Worm (Caenorhabditis elegans) whole organism, mixed stage, embryonic: ENCODE results near the gene marg-1.

ENCODE experiments used
- M03D4.4 ChIP-seq: sonication (generic microtip); optimal IDR thresholded peaks from 2 replicates; lab custom pipeline; 2017; ENCODE audit warnings: mild to moderate bottlenecking, missing genetic modification characterization, missing compliant biosample characterization
- bed-3 ChIP-seq: fragments of 200-800 bp; sonication (Bioruptor generic); optimal IDR thresholded peaks from 3 replicates; lab custom pipeline; 2018; ENCODE audit warnings: mild to moderate bottlenecking, missing genetic modification characterization, moderate library complexity, missing compliant biosample characterization
- blmp-1 ChIP-seq: fragments of 150-350 bp; optimal IDR thresholded peaks from 2 replicates; lab custom pipeline; 2014; ENCODE audit warnings: missing biosample characterization, missing genetic modification characterization
- ceh-39 ChIP-seq: fragments of 150-350 bp; optimal IDR thresholded peaks from 2 replicates; lab custom pipeline; 2014; ENCODE audit warnings: missing biosample characterization, missing genetic modification characterization
- ceh-43 ChIP-seq: fragments of 200-800 bp; sonication (Bioruptor generic); optimal IDR thresholded peaks from 2 replicates; lab custom pipeline; 2018; ENCODE audit warnings: mild to moderate bottlenecking, missing genetic modification characterization, moderate library complexity, missing compliant biosample characterization
- ceh-83 ChIP-seq: fragments of 200-800 bp; sonication (Bioruptor generic); optimal IDR thresholded peaks from 2 replicates; lab custom pipeline; 2018; ENCODE audit warnings: mild to moderate bottlenecking, missing genetic modification characterization, missing compliant biosample characterization
- ces-1 ChIP-seq: fragments of 150-350 bp; optimal IDR thresholded peaks from 2 replicates; lab custom pipeline; 2014; ENCODE audit warnings: missing biosample characterization, missing genetic modification reagents, missing genetic modification characterization
- cnd-1 ChIP-seq: fragments of 200-800 bp; sonication (Bioruptor generic); optimal IDR thresholded peaks from 2 replicates; lab custom pipeline; 2018; ENCODE audit warnings: mild to moderate bottlenecking, missing genetic modification characterization, missing compliant biosample characterization
- drap-1 ChIP-seq: fragments of 200-800 bp; sonication (Bioruptor generic); optimal IDR thresholded peaks from 3 replicates; lab custom pipeline; 2018; ENCODE audit warnings: mild to moderate bottlenecking, missing genetic modification characterization, missing compliant biosample characterization
- elt-1 ChIP-seq: sonication (generic microtip); optimal IDR thresholded peaks from 2 replicates; lab custom pipeline; 2017; ENCODE audit warnings: missing genetic modification characterization, mild to moderate bottlenecking, missing compliant biosample characterization, antibody characterized with exemption, moderate library complexity, borderline replicate concordance; ENCODE audit not compliant: insufficient read depth
- elt-3 ChIP-seq: fragments of 150-350 bp; optimal IDR thresholded peaks from 2 replicates; lab custom pipeline; 2014; ENCODE audit warnings: missing biosample characterization, missing genetic modification characterization
- flh-1 ChIP-seq: fragments of 200-800 bp; sonication (Bioruptor generic); optimal IDR thresholded peaks from 2 replicates; lab custom pipeline; 2018; ENCODE audit warnings: mild to moderate bottlenecking, missing genetic modification characterization, moderate library complexity, missing compliant biosample characterization
- ham-2 ChIP-seq: fragments of 200-800 bp; sonication (Bioruptor generic); optimal IDR thresholded peaks from 2 replicates; lab custom pipeline; 2018; ENCODE audit warnings: mild to moderate bottlenecking, missing genetic modification characterization, missing compliant biosample characterization
- hlh-1 ChIP-seq: fragments of 150-350 bp; optimal IDR thresholded peaks from 2 replicates; lab custom pipeline; 2014; ENCODE audit warnings: missing biosample characterization, missing genetic modification reagents, missing genetic modification characterization
- lin-13 ChIP-seq: fragments of 150-350 bp; optimal IDR thresholded peaks from 2 replicates; lab custom pipeline; 2014; ENCODE audit warnings: missing biosample characterization, missing genetic modification characterization
- lin-32 ChIP-seq: fragments of 200-800 bp; sonication (Bioruptor generic); optimal IDR thresholded peaks from 2 replicates; lab custom pipeline; 2018; ENCODE audit warnings: mild to moderate bottlenecking, missing genetic modification characterization, missing compliant biosample characterization
- lsy-2 ChIP-seq: fragments of 150-350 bp; optimal IDR thresholded peaks from 2 replicates; lab custom pipeline; 2014; ENCODE audit warnings: missing biosample characterization, missing genetic modification characterization
- mab-5 ChIP-seq: fragments of 150-350 bp; optimal IDR thresholded peaks from 2 replicates; lab custom pipeline; 2014; ENCODE audit warnings: missing biosample characterization, missing genetic modification characterization
- mep-1 ChIP-seq: fragments of 150-350 bp; optimal IDR thresholded peaks from 2 replicates; lab custom pipeline; 2017; ENCODE audit warnings: missing biosample characterization, missing genetic modification reagents, missing genetic modification characterization, inconsistent platforms
- mls-2 ChIP-seq: sonication (generic microtip); optimal IDR thresholded peaks from 2 replicates; lab custom pipeline; 2016; ENCODE audit warnings: mild to moderate bottlenecking, missing genetic modification characterization, moderate library complexity, missing compliant biosample characterization
- nhr-12 ChIP-seq: fragments of 150-350 bp; optimal IDR thresholded peaks from 2 replicates; lab custom pipeline; 2014; ENCODE audit warnings: missing biosample characterization, missing genetic modification characterization
- nhr-2 ChIP-seq: fragments of 150-350 bp; optimal IDR thresholded peaks from 2 replicates; lab custom pipeline; 2014; ENCODE audit warnings: missing biosample characterization, missing genetic modification characterization
- nhr-237 ChIP-seq: fragments of 150-350 bp; optimal IDR thresholded peaks from 2 replicates; lab custom pipeline; 2014; ENCODE audit warnings: missing biosample characterization, missing genetic modification characterization
- nhr-28 ChIP-seq: fragments of 150-350 bp; optimal IDR thresholded peaks from 2 replicates; lab custom pipeline; 2014; ENCODE audit warnings: missing biosample characterization, missing genetic modification characterization
- nhr-76 ChIP-seq: sonication (generic microtip); optimal IDR thresholded peaks from 2 replicates; lab custom pipeline; 2017; ENCODE audit warnings: missing biosample characterization, missing genetic modification characterization
- pha-4 ChIP-seq: fragments of 150-350 bp; optimal IDR thresholded peaks from 2 replicates; lab custom pipeline; 2018; ENCODE audit warnings: missing biosample characterization, missing genetic modification reagents, missing genetic modification characterization
- sem-2 ChIP-seq: fragments of 200-800 bp; sonication (Bioruptor generic); optimal IDR thresholded peaks from 2 replicates; lab custom pipeline; 2018; ENCODE audit warnings: mild to moderate bottlenecking, missing genetic modification characterization, missing compliant biosample characterization
- snpc-4 ChIP-seq: fragments of 150-350 bp; optimal IDR thresholded peaks from 2 replicates; lab custom pipeline; 2014; ENCODE audit warnings: missing biosample characterization, missing genetic modification characterization
- sptf-1 ChIP-seq: sonication (generic microtip); optimal IDR thresholded peaks from 2 replicates; lab custom pipeline; 2017; ENCODE audit warnings: mild to moderate bottlenecking, missing genetic modification characterization, moderate library complexity, missing compliant biosample characterization
- unc-120 ChIP-seq: sonication (generic microtip); optimal IDR thresholded peaks from 2 replicates; lab custom pipeline; 2017; ENCODE audit warnings: missing genetic modification characterization, missing compliant biosample characterization; ENCODE audit not compliant: poor library complexity, severe bottlenecking
- unc-39 ChIP-seq: fragments of 150-350 bp; optimal IDR thresholded peaks from 2 replicates; lab custom pipeline; 2014; ENCODE audit warnings: missing biosample characterization, missing genetic modification characterization
- unc-62 ChIP-seq: fragments of 150-350 bp; optimal IDR thresholded peaks from 2 replicates; lab custom pipeline; 2014; ENCODE audit warnings: missing biosample characterization, missing genetic modification reagents, missing genetic modification characterization
- zip-8 ChIP-seq: fragments of 150-350 bp; optimal IDR thresholded peaks from 2 replicates; lab custom pipeline; 2014; ENCODE audit warnings: missing biosample characterization, missing genetic modification characterization
- ztf-11 ChIP-seq: fragments of 150-350 bp; optimal IDR thresholded peaks from 2 replicates; lab custom pipeline; 2014; ENCODE audit warnings: missing biosample characterization, missing genetic modification characterization

The marg-1 gene

ce11 chrX:3791098-3791497 is 10.2 kb upstream of the marg-1 start:
- TF ChIP-seq bed-3 (GFP tag; lab: Kevin White, UChicago) (no peak), nhr-237 (tag; lab: Kevin White, UChicago) (no peak), drap-1 (no peak), sptf-1 (tag; lab: Kevin White, UChicago) (no peak), ceh-83 (GFP tag; lab: Kevin White, UChicago) (no peak), elt-3 (tag; lab: Kevin White, UChicago) (no peak), lin-13 (no peak), snpc-4 (tag; lab: Kevin White, UChicago) (no peak), flh-1 (no peak), ztf-11 (tag; lab: Kevin White, UChicago) (no peak), mls-2 (no peak), hlh-1 (no peak), nhr-2 (no peak), blmp-1 (tag; lab: Kevin White, UChicago) (no peak), nhr-76 (tag; lab: Kevin White, UChicago) (no peak), zip-8 (tag; lab: Kevin White, UChicago) (no peak), unc-120 (tag; lab: Kevin White, UChicago) (no peak), nhr-28 (no peak), nhr-12 (tag; lab: Kevin White, UChicago) (no peak), elt-1 (tag; lab: Kevin White, UChicago) (no peak)

ce11 chrX:3788483-3788882 is 7.5 kb upstream of the marg-1 start:
- TF ChIP-seq elt-1 (tag; lab: Kevin White, UChicago) (no peak), nhr-237 (tag; lab: Kevin White, UChicago) (peak; percentile 13)

- TF ChIP-seq sptf-1 (tag; lab: Kevin White, UChicago) (peak; percentile 41), ztf-11 (tag; lab: Kevin White, UChicago) (no peak), lsy-2 (tag; lab: Kevin White, UChicago) (no peak), blmp-1 (tag; lab: Kevin White, UChicago) (no peak), ham-2 (GFP tag; lab: Kevin White, UChicago) (peak; percentile 1), mep-1 (tag; lab: Kevin White, UChicago) (no peak), cnd-1 (tag; lab: Kevin White, UChicago) (no peak), unc-62 (peak; percentile 69), flh-1 (no peak), nhr-28 (no peak), ceh-83 (GFP tag; lab: Kevin White, UChicago) (no peak), ces-1 (GFP tag; lab: Kevin White, UChicago) (no peak), nhr-237 (tag; lab: Kevin White, UChicago) (no peak), pha-4 (no peak), ceh-39 (no peak), drap-1 (no peak), M03D4.4 (tag; lab: Kevin White, UChicago) (no peak), nhr-2 (peak; percentile 60), sem-2 (GFP tag; lab: Kevin White, UChicago) (no peak), nhr-12 (tag; lab: Kevin White, UChicago) (no peak), snpc-4 (tag; lab: Kevin White, UChicago) (no peak), hlh-1 (peak; percentile 8), bed-3 (GFP tag; lab: Kevin White, UChicago) (no peak), mab-5 (tag; lab: Kevin White, UChicago) (no peak), unc-120 (tag; lab: Kevin White, UChicago) (peak; percentile 49), lin-13 (no peak), unc-39 (tag; lab: Kevin White, UChicago) (no peak), lin-32 (GFP tag; lab: Kevin White, UChicago) (no peak), elt-3 (tag; lab: Kevin White, UChicago) (no peak), ceh-43 (no peak), zip-8 (tag; lab: Kevin White, UChicago) (no peak), mls-2 (no peak), elt-1 (tag; lab: Kevin White, UChicago) (no peak)
These were observed 6.6 kb upstream of the marg-1 start, which contains the start of gene pmpl-1 for ce11 chrX:3787431-3788076. Gene pmpl-1, plus strand, starts transcription at chrX:3788026.
